Worm (Caenorhabditis elegans) whole organism, L1 larva: ENCODE results near the gene Y54G2A.41.

ENCODE experiments used
- ama-1 ChIP-seq: fragments of 150-350 bp; optimal IDR thresholded peaks from 2 replicates; lab custom pipeline; 2014
- ceh-8 ChIP-seq: fragments of 200-800 bp; sonication (Bioruptor generic); optimal IDR thresholded peaks from 2 replicates; lab custom pipeline; 2018; ENCODE audit warnings: mild to moderate bottlenecking, missing genetic modification characterization, moderate library complexity, missing compliant biosample characterization
- ceh-90 ChIP-seq: sonication (generic microtip); optimal IDR thresholded peaks from 2 replicates; lab custom pipeline; 2016; ENCODE audit warnings: missing genetic modification characterization, missing compliant biosample characterization
- fkh-10 ChIP-seq: sonication (generic microtip); optimal IDR thresholded peaks from 2 replicates; lab custom pipeline; 2017; ENCODE audit warnings: missing biosample characterization, missing genetic modification reagents, missing genetic modification characterization
- lin-39 ChIP-seq: fragments of 150-350 bp; optimal IDR thresholded peaks from 2 replicates; lab custom pipeline; 2014; ENCODE audit warnings: missing biosample characterization, missing genetic modification reagents, missing genetic modification characterization

- TF ChIP-seq lin-39 (tag; lab: Kevin White, UChicago), result no peak
- TF ChIP-seq ceh-8 (GFP tag; lab: Kevin White, UChicago), result no peak
- TF ChIP-seq ceh-90 (tag; lab: Kevin White, UChicago), result no peak
- no peak for TF ChIP-seq fkh-10
- no peak for TF ChIP-seq ama-1 (lab: Kevin White, UChicago)
Measured at ce11 chrIV:2771692-2772091, 20.0 kb downstream of the Y54G2A.41 start, which contains the start of gene Y54G2A.11.
